Worm (Caenorhabditis elegans): ENCODE results near the gene C03A7.2.

DNA sequence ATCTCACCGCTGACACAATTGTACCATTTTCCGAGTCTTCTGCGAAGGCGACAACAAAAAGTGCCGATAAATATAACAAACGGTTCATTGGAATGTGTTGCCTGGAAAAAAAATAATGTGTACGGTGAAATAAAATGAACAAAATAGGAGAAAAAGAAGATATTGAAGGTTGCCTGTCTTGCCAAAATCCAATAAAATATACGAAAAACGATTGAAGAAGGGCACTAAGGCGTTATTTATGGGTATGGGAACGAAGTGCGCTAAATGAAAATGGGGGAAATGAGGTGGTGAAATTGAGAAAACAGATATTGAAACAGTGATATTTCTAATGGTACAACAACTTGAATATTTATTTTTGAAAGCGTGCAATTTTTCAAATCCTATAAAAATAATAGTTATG is 16.5 kb downstream of the C03A7.2 start, which contains the start of gene Y47A7.2:
- TF ChIP-seq tab-1 (GFP tag; IDR thresholded peaks at IDR 0.05) (no peak), T22C8.4 (GFP tag; IDR thresholded peaks at IDR 0.05) (no peak), klf-2 (GFP tag; conservative IDR thresholded peaks at IDR 0.05) (no peak), med-1 (GFP tag; optimal IDR thresholded peaks at IDR 0.05; ENCODE audit: insufficient read depth) (no peak)
